Fruit fly (Drosophila melanogaster) whole organism, embryonic: Measurements from ENCODE around the gene CG14982.

Source experiments
- CG1024 ChIP-seq: fragments of 200-800 bp; sonication (Bioruptor generic); IDR thresholded peaks from 2 replicates; pipeline ENCODE4 v1.3.6; 2022; ENCODE audit warnings: missing biosample characterization, missing genetic modification characterization
- CG10431 ChIP-seq: fragments of 200-800 bp; sonication (Bioruptor generic); optimal IDR thresholded peaks from 3 replicates; lab custom pipeline; 2018; ENCODE audit warnings: missing biosample characterization, mild to moderate bottlenecking, missing genetic modification characterization
- CG11723 ChIP-seq: fragments of 200-800 bp; sonication (Bioruptor generic); optimal IDR thresholded peaks from 2 replicates; lab custom pipeline; 2017; ENCODE audit warnings: missing biosample characterization, mild to moderate bottlenecking, missing genetic modification characterization
- CG1233 ChIP-seq: fragments of 200-800 bp; sonication (Bioruptor generic); optimal IDR thresholded peaks from 4 replicates; lab custom pipeline; 2018; ENCODE audit warnings: missing biosample characterization, mild to moderate bottlenecking, missing genetic modification characterization
- CG12391 ChIP-seq: fragments of 200-800 bp; sonication (Bioruptor generic); optimal IDR thresholded peaks from 3 replicates; lab custom pipeline; 2018; ENCODE audit warnings: missing biosample characterization, mild to moderate bottlenecking, missing genetic modification characterization, moderate library complexity
- CG13287 ChIP-seq: fragments of 200-800 bp; sonication (Bioruptor generic); IDR thresholded peaks from 2 replicates; pipeline ENCODE4 v1.3.6; 2022; ENCODE audit warnings: missing biosample characterization, missing genetic modification characterization; ENCODE audit not compliant: partially characterized antibody
- CG13894 ChIP-seq: fragments of 200-800 bp; sonication (Bioruptor generic); optimal IDR thresholded peaks from 3 replicates; lab custom pipeline; 2018; ENCODE audit warnings: missing biosample characterization, mild to moderate bottlenecking, missing genetic modification characterization, moderate library complexity
- CG15479 ChIP-seq: fragments of 200-800 bp; sonication (Bioruptor generic); optimal IDR thresholded peaks from 3 replicates; lab custom pipeline; 2019; ENCODE audit warnings: missing biosample characterization, mild to moderate bottlenecking, missing genetic modification characterization, moderate library complexity
- CG16813 ChIP-seq: fragments of 200-800 bp; sonication (Bioruptor generic); IDR thresholded peaks from 3 replicates; pipeline ENCODE4 v1.3.6; 2022; ENCODE audit warnings: missing biosample characterization, missing genetic modification characterization; ENCODE audit not compliant: partially characterized antibody
- CG18262 ChIP-seq: fragments of 200-800 bp; optimal IDR thresholded peaks from 3 replicates; lab custom pipeline; 2019; ENCODE audit warnings: missing biosample characterization, mild to moderate bottlenecking, missing genetic modification characterization, moderate library complexity
- CG3838 ChIP-seq: fragments of 200-800 bp; sonication (Bioruptor generic); optimal IDR thresholded peaks from 3 replicates; lab custom pipeline; 2016; ENCODE audit warnings: missing biosample characterization, missing genetic modification characterization
- CG43689 ChIP-seq: fragments of 200-800 bp; sonication (Bioruptor generic); IDR thresholded peaks from 2 replicates; pipeline ENCODE4 v1.3.6; 2022; ENCODE audit warnings: missing biosample characterization, missing genetic modification characterization
- CG4707 ChIP-seq: fragments of 200-800 bp; sonication (Bioruptor generic); optimal IDR thresholded peaks from 2 replicates; lab custom pipeline; 2018; ENCODE audit warnings: missing biosample characterization, mild to moderate bottlenecking, missing genetic modification characterization, moderate library complexity
- CG6254 ChIP-seq: fragments of 200-800 bp; sonication (Bioruptor generic); optimal IDR thresholded peaks from 3 replicates; lab custom pipeline; 2017; ENCODE audit warnings: mild to moderate bottlenecking, missing biosample characterization, missing genetic modification reagents, missing genetic modification characterization
- CG6683 ChIP-seq: fragments of 200-800 bp; sonication (Bioruptor generic); optimal IDR thresholded peaks from 2 replicates; lab custom pipeline; 2017; ENCODE audit warnings: missing biosample characterization, mild to moderate bottlenecking, missing genetic modification characterization, missing genetic modification reagents
- CG7271 ChIP-seq: fragments of 200-800 bp; sonication (Bioruptor generic); optimal IDR thresholded peaks from 2 replicates; lab custom pipeline; 2018; ENCODE audit warnings: missing biosample characterization, mild to moderate bottlenecking, missing genetic modification characterization, moderate library complexity
- CG7987 ChIP-seq: fragments of 200-800 bp; sonication (Bioruptor generic); optimal IDR thresholded peaks from 2 replicates; lab custom pipeline; 2018; ENCODE audit warnings: missing biosample characterization, mild to moderate bottlenecking, missing genetic modification characterization, moderate library complexity
- CG8290 ChIP-seq, 3 experiments: fragments of 200-800 bp; sonication (Bioruptor generic); optimal IDR thresholded peaks; 2 replicates each; lab custom pipeline; 2016 to 2019; ENCODE audit warnings: missing biosample characterization in 3 of 3, missing genetic modification characterization in 3 of 3, mild to moderate bottlenecking in 2 of 3, moderate library complexity in 1 of 3
- CG9797 ChIP-seq: fragments of 200-800 bp; sonication (Bioruptor generic); optimal IDR thresholded peaks from 3 replicates; lab custom pipeline; 2018; ENCODE audit warnings: missing biosample characterization, mild to moderate bottlenecking, missing genetic modification characterization
- CrebB ChIP-seq: fragments of 200-800 bp; sonication (Bioruptor generic); optimal IDR thresholded peaks from 3 replicates; lab custom pipeline; 2018; ENCODE audit warnings: missing biosample characterization, mild to moderate bottlenecking, missing genetic modification characterization
- Dbx ChIP-seq: fragments of 200-800 bp; sonication (Bioruptor generic); IDR thresholded peaks from 3 replicates; pipeline ENCODE4 v1.3.6; 2022; ENCODE audit warnings: missing biosample characterization, missing genetic modification characterization
- Deaf1 ChIP-seq: fragments of 200-800 bp; optimal IDR thresholded peaks from 3 replicates; lab custom pipeline; 2019; ENCODE audit warnings: missing biosample characterization, mild to moderate bottlenecking, missing genetic modification characterization, moderate library complexity
- Dip2 ChIP-seq: fragments of 200-800 bp; sonication (Bioruptor generic); IDR thresholded peaks from 2 replicates; pipeline ENCODE4 v1.3.6; 2022; ENCODE audit warnings: missing biosample characterization, missing genetic modification characterization
- Eip74EF ChIP-seq, 2 experiments: fragments of 200-800 bp in 1 of 2; fragments of >200 bp in 1 of 2; sonication (Bioruptor generic) in 1 of 2; optimal IDR thresholded peaks; 2 replicates each; lab custom pipeline; 2017 to 2019; ENCODE audit warnings: missing biosample characterization in 2 of 2, missing genetic modification characterization in 2 of 2, mild to moderate bottlenecking in 1 of 2, moderate library complexity in 1 of 2
- HmgZ ChIP-seq: fragments of 200-800 bp; sonication (Bioruptor generic); optimal IDR thresholded peaks from 2 replicates; lab custom pipeline; 2018; ENCODE audit warnings: missing biosample characterization, mild to moderate bottlenecking, missing genetic modification characterization
- Med ChIP-seq: fragments of 200-800 bp; sonication (Bioruptor generic); peaks from one replicate; lab custom pipeline; 2016; ENCODE audit warnings: missing biosample characterization, missing genetic modification characterization, mild to moderate bottlenecking, inconsistent platforms, moderate library complexity
- NFAT ChIP-seq: fragments of 200-800 bp; sonication (Bioruptor generic); IDR thresholded peaks from 2 replicates; pipeline ENCODE4 v1.3.6; 2022; ENCODE audit warnings: missing biosample characterization, missing genetic modification characterization
- PHDP ChIP-seq: fragments of 200-800 bp; sonication (Bioruptor generic); optimal IDR thresholded peaks from 3 replicates; lab custom pipeline; 2018; ENCODE audit warnings: missing biosample characterization, mild to moderate bottlenecking, missing genetic modification characterization, moderate library complexity
- Pdp1 ChIP-seq, 2 experiments: fragments of 200-800 bp; sonication (Bioruptor generic); optimal IDR thresholded peaks; 3 replicates each; lab custom pipeline; 2016; ENCODE audit warnings: missing biosample characterization in 2 of 2, missing genetic modification characterization in 2 of 2, mild to moderate bottlenecking in 1 of 2, moderate library complexity in 1 of 2
- abd-A ChIP-seq: fragments of 200-800 bp; sonication (Bioruptor generic); optimal IDR thresholded peaks from 3 replicates; lab custom pipeline; 2019; ENCODE audit warnings: missing biosample characterization, mild to moderate bottlenecking, missing genetic modification characterization, moderate library complexity
- ash1 ChIP-seq: fragments of 200-800 bp; sonication (Bioruptor generic); optimal IDR thresholded peaks from 2 replicates; lab custom pipeline; 2018; ENCODE audit warnings: missing biosample characterization, mild to moderate bottlenecking, missing genetic modification characterization
- crol ChIP-seq: fragments of 200-800 bp; sonication (Bioruptor generic); IDR thresholded peaks from 2 replicates; pipeline ENCODE4 v1.3.6; 2022; ENCODE audit warnings: missing biosample characterization, missing genetic modification characterization
- dimm ChIP-seq: fragments of 200-800 bp; sonication (Bioruptor generic); IDR thresholded peaks from 2 replicates; pipeline ENCODE4 v1.3.6; 2022; ENCODE audit warnings: missing biosample characterization, missing genetic modification characterization
- gcm2 ChIP-seq: fragments of 200-800 bp; sonication (Bioruptor generic); optimal IDR thresholded peaks from 2 replicates; lab custom pipeline; 2016; ENCODE audit warnings: missing biosample characterization, missing genetic modification characterization
- gro ChIP-seq: fragments of 200-800 bp; sonication (Bioruptor generic); optimal IDR thresholded peaks from 2 replicates; lab custom pipeline; 2016; ENCODE audit warnings: missing biosample characterization, missing genetic modification characterization
- kni ChIP-seq: fragments of 200-800 bp; sonication (Bioruptor generic); optimal IDR thresholded peaks from 3 replicates; lab custom pipeline; 2017; ENCODE audit warnings: mild to moderate bottlenecking, missing biosample characterization, missing genetic modification reagents, missing genetic modification characterization
- lab ChIP-seq: fragments of 200-800 bp; sonication (Bioruptor generic); optimal IDR thresholded peaks from 3 replicates; lab custom pipeline; 2017; ENCODE audit warnings: missing biosample characterization, missing genetic modification characterization, mild to moderate bottlenecking, moderate library complexity, missing genetic modification reagents
- mirr ChIP-seq: fragments of 200-800 bp; sonication (Bioruptor generic); optimal IDR thresholded peaks from 3 replicates; lab custom pipeline; 2018; ENCODE audit warnings: missing biosample characterization, mild to moderate bottlenecking, missing genetic modification characterization
- odd ChIP-seq: fragments of 200-800 bp; sonication (Bioruptor generic); optimal IDR thresholded peaks from 2 replicates; lab custom pipeline; 2017; ENCODE audit warnings: missing biosample characterization, mild to moderate bottlenecking, missing genetic modification characterization
- peb ChIP-seq: fragments of 200-800 bp; sonication (Bioruptor generic); IDR thresholded peaks from 2 replicates; pipeline ENCODE4 v1.3.6; 2022; ENCODE audit warnings: missing biosample characterization, missing genetic modification characterization
- sd ChIP-seq: fragments of 200-800 bp; sonication (Bioruptor generic); optimal IDR thresholded peaks from 3 replicates; lab custom pipeline; 2018; ENCODE audit warnings: missing biosample characterization, mild to moderate bottlenecking, missing genetic modification characterization, moderate library complexity
- sens-2 ChIP-seq: fragments of 200-800 bp; sonication (Bioruptor generic); IDR thresholded peaks from 2 replicates; pipeline ENCODE4 v1.3.6; 2022; ENCODE audit warnings: missing biosample characterization, missing genetic modification characterization
- sisA ChIP-seq: fragments of 200-800 bp; sonication (Bioruptor generic); IDR thresholded peaks from 2 replicates; pipeline ENCODE4 v1.3.6; 2022; ENCODE audit warnings: missing biosample characterization, missing genetic modification characterization
- so ChIP-seq: fragments of 200-800 bp; sonication (Bioruptor generic); IDR thresholded peaks from 3 replicates; pipeline ENCODE4 v1.3.6; 2022; ENCODE audit warnings: missing biosample characterization, missing genetic modification characterization
- tio ChIP-seq: fragments of 200-800 bp; sonication (Bioruptor generic); optimal IDR thresholded peaks from 2 replicates; lab custom pipeline; 2017; ENCODE audit warnings: missing biosample characterization, missing genetic modification characterization, inconsistent platforms
- trem ChIP-seq: fragments of 200-800 bp; optimal IDR thresholded peaks from 3 replicates; lab custom pipeline; 2019; ENCODE audit warnings: missing biosample characterization, mild to moderate bottlenecking, missing genetic modification characterization, moderate library complexity

Gene CG14982

DNA sequence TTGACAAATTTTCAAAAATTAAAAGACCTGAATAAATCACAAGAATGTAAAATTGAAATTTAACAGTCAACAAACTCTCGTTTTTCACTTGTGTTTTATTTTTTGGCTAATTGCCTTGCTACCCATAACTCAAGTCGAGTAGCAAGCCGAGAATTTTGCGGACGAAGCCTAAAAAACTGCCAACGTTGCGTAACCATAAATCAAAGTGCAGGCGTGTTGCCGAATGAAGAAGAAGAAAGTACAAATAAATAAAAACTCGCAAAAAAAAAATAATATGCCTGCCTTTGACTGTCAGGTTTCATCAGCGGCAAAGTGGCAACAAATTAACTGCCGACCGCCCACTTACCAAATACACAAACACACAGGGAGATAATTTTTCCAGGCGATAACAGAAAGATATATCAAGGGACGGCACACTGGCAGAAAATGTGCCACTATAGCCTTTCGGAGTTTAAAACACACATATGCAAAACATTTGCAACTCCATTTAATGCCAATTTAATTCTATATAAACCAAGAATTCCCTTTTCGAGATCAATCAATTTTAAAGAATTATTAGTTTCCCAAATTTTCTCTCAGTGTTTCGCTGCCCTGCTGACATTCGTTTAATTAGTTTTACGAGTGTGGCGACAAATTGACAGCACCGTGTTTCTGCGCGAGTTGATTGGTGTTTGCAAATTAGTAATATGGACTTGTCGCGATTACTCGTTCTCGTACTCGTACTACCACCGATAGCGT is 14.1 kb upstream of the CG14982 start (continued):
- no peak for TF ChIP-seq CG18262 (tag; lab: Kevin White, UChicago)
- TF ChIP-seq odd: peak; percentile 64
- TF ChIP-seq ash1 (GFP tag; lab: Kevin White, UChicago): peak; percentile 9
- TF ChIP-seq sens-2 (GFP tag; lab: Robert Waterston, UW): peak; percentile 78
- TF ChIP-seq NFAT (GFP tag; lab: Robert Waterston, UW): peak; percentile 83
- peak in 1 of 2 experiments; percentile 37 for TF ChIP-seq Eip74EF (GFP tag; optimal IDR thresholded peaks at IDR 0.05; lab: Kevin White, UChicago)
- TF ChIP-seq peb (GFP tag; lab: Robert Waterston, UW): 0 out of 2 replicates have a peak, but pooled peaks have one; percentile 20
- peak; percentile 22 for TF ChIP-seq CG15479 (GFP tag; lab: Kevin White, UChicago)
- peak; percentile 73 for TF ChIP-seq CG11723
- no peak for TF ChIP-seq Dip2 (GFP tag; lab: Robert Waterston, UW)
- peak; percentile 92 for TF ChIP-seq PHDP (tag; lab: Kevin White, UChicago)
- TF ChIP-seq CG13287: no peak
- peak; percentile 47 for TF ChIP-seq CG6254 (GFP tag; lab: Kevin White, UChicago)
- peak; percentile 40; the same call in 1 of the 2 replicates for TF ChIP-seq CG1024
- TF ChIP-seq dimm (GFP tag; lab: Robert Waterston, UW): peak; percentile 47; the same call in 1 of the 2 replicates
- peak; percentile 76 to 79 for TF ChIP-seq Pdp1 (GFP tag; optimal IDR thresholded peaks at IDR 0.05; lab: Kevin White, UChicago)
- no peak for TF ChIP-seq CG16813
- no peak for TF ChIP-seq CG9797 (GFP tag; lab: Kevin White, UChicago)
- peak; percentile 77 for TF ChIP-seq CG6683 (GFP tag; lab: Kevin White, UChicago)
- peak; percentile 50 for TF ChIP-seq CG3838 (GFP tag; lab: Kevin White, UChicago)
- peak; percentile 79 for TF ChIP-seq tio (GFP tag; lab: Kevin White, UChicago)
- no peak for TF ChIP-seq CG7271 (tag; lab: Kevin White, UChicago)
- TF ChIP-seq crol: peak; percentile 39; the same call in 1 of the 2 replicates
- no peak for TF ChIP-seq kni
- peak; percentile 19 for TF ChIP-seq CG10431
- TF ChIP-seq CG4707 (GFP tag; lab: Kevin White, UChicago): peak; percentile 20
- TF ChIP-seq, all 482 proteins: peak for 380

- TF ChIP-seq CG43689 (GFP tag; lab: Robert Waterston, UW) (no peak), abd-A (tag; lab: Kevin White, UChicago) (no peak), gcm2 (no peak), sisA (GFP tag; lab: Robert Waterston, UW) (no peak), Med (peak; percentile 21), gro (GFP tag; lab: Kevin White, UChicago) (peak; percentile 17), so (GFP tag; lab: Robert Waterston, UW) (0 out of 3 replicates have a peak, but pooled peaks have one; percentile 7), lab (GFP tag; lab: Kevin White, UChicago) (peak; percentile 39), CrebB (peak; percentile 0), trem (tag; lab: Kevin White, UChicago) (no peak), CG7987 (GFP tag; lab: Kevin White, UChicago) (no peak), Deaf1 (peak; percentile 7), CG1233 (GFP tag; lab: Kevin White, UChicago) (no peak), HmgZ (tag; lab: Kevin White, UChicago) (peak; percentile 45), CG13894 (tag; lab: Kevin White, UChicago) (peak; percentile 25), mirr (GFP tag; lab: Kevin White, UChicago) (peak; percentile 85), CG12391 (tag; lab: Kevin White, UChicago) (no peak), CG8290 (GFP tag; optimal IDR thresholded peaks at IDR 0.05; lab: Kevin White, UChicago) (no peak), CG8290 (tag; optimal IDR thresholded peaks at IDR 0.05; lab: Kevin White, UChicago) (peak in 1 of 2 experiments; percentile 43), sd (tag; lab: Kevin White, UChicago) (peak; percentile 89), Dbx (GFP tag; lab: Robert Waterston, UW) (no peak)
Observed at dm6 chr3L:3928943-3929785, 13.3 kb upstream of the CG14982 start.
